ENCODE assay signal across 5 fruit fly cellular contexts in genomic region chr3L:21515823-21516715, dm6.
TF ChIP-seq lines count a peak whose summit lies in the region.

SAK (minus strand) TSS chr3L:21515887.
Cdk12 (plus strand) TSS chr3L:21516306.

- TF ChIP-seq CTCF in whole organism, embryonic (GFP tag; optimal IDR thresholded peaks at IDR 0.05; lab: Kevin White, UChicago) = peak; percentile 39

TF ChIP-seq in whole organism, adult, 20 proteins besides CTCF, POLR2A, EP300 and RAD21 (continues in another document):
- TF ChIP-seq cic (GFP tag; optimal IDR thresholded peaks at IDR 0.05; lab: Kevin White, UChicago) = peak; percentile 59
- TF ChIP-seq Clk (GFP tag; optimal IDR thresholded peaks at IDR 0.05; lab: Kevin White, UChicago) = peak; percentile 70
- TF ChIP-seq CG7101 (tag; optimal IDR thresholded peaks at IDR 0.05; lab: Kevin White, UChicago) = peak; percentile 92
- peak; percentile 84 for TF ChIP-seq CG5204 (GFP tag; optimal IDR thresholded peaks at IDR 0.05; lab: Kevin White, UChicago)
- TF ChIP-seq toe (GFP tag; optimal IDR thresholded peaks at IDR 0.05; lab: Kevin White, UChicago) = peak; percentile 85
- TF ChIP-seq ovo (GFP tag; optimal IDR thresholded peaks at IDR 0.05; lab: Kevin White, UChicago) = peak; percentile 86
- peak; percentile 83 for TF ChIP-seq CG14711 (tag; optimal IDR thresholded peaks at IDR 0.05; lab: Kevin White, UChicago)
- peak; percentile 86 for TF ChIP-seq kay (GFP tag; lab: Kevin White, UChicago; ENCODE audit: borderline replicate concordance)
- no peak for TF ChIP-seq cnc (optimal IDR thresholded peaks at IDR 0.05; lab: Kevin White, UChicago)
- TF ChIP-seq pad (GFP tag; optimal IDR thresholded peaks at IDR 0.05; lab: Kevin White, UChicago) = peak; percentile 82
- peak; percentile 74 for TF ChIP-seq Hr96 (GFP tag; optimal IDR thresholded peaks at IDR 0.05; lab: Kevin White, UChicago)
- TF ChIP-seq CG7045 (GFP tag; optimal IDR thresholded peaks at IDR 0.05; lab: Kevin White, UChicago) = peak; percentile 94
- peak; percentile 95 for TF ChIP-seq CG11617 (GFP tag; optimal IDR thresholded peaks at IDR 0.05; lab: Kevin White, UChicago)
- TF ChIP-seq Mnt (GFP tag; optimal IDR thresholded peaks at IDR 0.05; lab: Kevin White, UChicago) = peak; percentile 58
- TF ChIP-seq CG33017 (tag; optimal IDR thresholded peaks at IDR 0.05; lab: Kevin White, UChicago) = peak; percentile 89
- TF ChIP-seq Crg-1 (GFP tag; optimal IDR thresholded peaks at IDR 0.05; lab: Kevin White, UChicago) = peak; percentile 84
- TF ChIP-seq CG1620 (GFP tag; optimal IDR thresholded peaks at IDR 0.05; lab: Kevin White, UChicago) = peak; percentile 60
- TF ChIP-seq tj (GFP tag; optimal IDR thresholded peaks at IDR 0.05; lab: Kevin White, UChicago) = peak; percentile 75

TF ChIP-seq in whole organism, embryonic, 481 proteins besides CTCF, POLR2A, EP300 and RAD21 (continues in another document):
- TF ChIP-seq dimm (GFP tag; IDR thresholded peaks at IDR 0.05; lab: Robert Waterston, UW) = peak; percentile 21; the same call in 1 of the 2 replicates
- peak; percentile 76 for TF ChIP-seq CG6765 (GFP tag; optimal IDR thresholded peaks at IDR 0.05; lab: Kevin White, UChicago)
- peak; percentile 63 for TF ChIP-seq psq (GFP tag; optimal IDR thresholded peaks at IDR 0.05; lab: Kevin White, UChicago)
- TF ChIP-seq CG17385 (GFP tag; optimal IDR thresholded peaks at IDR 0.05; lab: Kevin White, UChicago) = peak; percentile 80
- TF ChIP-seq CG12104 (GFP tag; optimal IDR thresholded peaks at IDR 0.05; lab: Kevin White, UChicago) = peak; percentile 91
- peak; percentile 43 for TF ChIP-seq Mad (GFP tag; optimal IDR thresholded peaks at IDR 0.05; lab: Kevin White, UChicago)
- TF ChIP-seq CG6683 (GFP tag; optimal IDR thresholded peaks at IDR 0.05; lab: Kevin White, UChicago) = peak; percentile 34
- peak; percentile 75 for TF ChIP-seq al (GFP tag; IDR thresholded peaks at IDR 0.05; lab: Robert Waterston, UW)
- TF ChIP-seq CG8478 (optimal IDR thresholded peaks at IDR 0.05; lab: Kevin White, UChicago) = no peak
- peak; percentile 67 for TF ChIP-seq CG8765 (GFP tag; IDR thresholded peaks at IDR 0.05; lab: Robert Waterston, UW)
- peak; percentile 74 for TF ChIP-seq HLH54F (GFP tag; optimal IDR thresholded peaks at IDR 0.05; lab: Kevin White, UChicago)
- TF ChIP-seq CG10267 (tag; optimal IDR thresholded peaks at IDR 0.05; lab: Kevin White, UChicago) = peak; percentile 95
- TF ChIP-seq CG12299 (tag; optimal IDR thresholded peaks at IDR 0.05; lab: Kevin White, UChicago) = peak; percentile 77
- TF ChIP-seq Optix (GFP tag; IDR thresholded peaks at IDR 0.05; lab: Robert Waterston, UW) = peak; percentile 65; the same call in 2 of the 3 replicates
- TF ChIP-seq odd (GFP tag; optimal IDR thresholded peaks at IDR 0.05; lab: Kevin White, UChicago) = peak; percentile 80
- no peak; the same call in 1 of the 2 replicates for TF ChIP-seq cas (GFP tag; IDR thresholded peaks at IDR 0.05; lab: Robert Waterston, UW)
- peak; percentile 86 for TF ChIP-seq ind (GFP tag; optimal IDR thresholded peaks at IDR 0.05; lab: Kevin White, UChicago)
- TF ChIP-seq CG11695 (GFP tag; IDR thresholded peaks at IDR 0.05; lab: Robert Waterston, UW) = peak; percentile 75

TF ChIP-seq in whole organism, prepupa, 60 proteins besides CTCF, POLR2A, EP300 and RAD21 (continues in another document):
- TF ChIP-seq fd59A (GFP tag; optimal IDR thresholded peaks at IDR 0.05; lab: Kevin White, UChicago) = peak; percentile 63
- peak; percentile 84 for TF ChIP-seq CG11902 (GFP tag; optimal IDR thresholded peaks at IDR 0.05; lab: Kevin White, UChicago)
- TF ChIP-seq Met (GFP tag; optimal IDR thresholded peaks at IDR 0.05; lab: Kevin White, UChicago) = peak; percentile 77
- TF ChIP-seq Ets21C (GFP tag; optimal IDR thresholded peaks at IDR 0.05; lab: Kevin White, UChicago) = peak; percentile 70
- peak; percentile 66 for TF ChIP-seq dac (GFP tag; optimal IDR thresholded peaks at IDR 0.05; lab: Kevin White, UChicago)
- TF ChIP-seq Smox (GFP tag; optimal IDR thresholded peaks at IDR 0.05; lab: Kevin White, UChicago) = peak; percentile 77
- peak; percentile 77 for TF ChIP-seq Lpt (GFP tag; optimal IDR thresholded peaks at IDR 0.05; lab: Kevin White, UChicago)
- TF ChIP-seq Ets96B (tag; optimal IDR thresholded peaks at IDR 0.05; lab: Kevin White, UChicago) = peak; percentile 72
- peak; percentile 79 for TF ChIP-seq pdm3 (GFP tag; optimal IDR thresholded peaks at IDR 0.05; lab: Kevin White, UChicago)
- TF ChIP-seq CG4318 (GFP tag; optimal IDR thresholded peaks at IDR 0.05; lab: Kevin White, UChicago) = peak; percentile 78
- peak; percentile 86 for TF ChIP-seq CG34406 (GFP tag; optimal IDR thresholded peaks at IDR 0.05; lab: Kevin White, UChicago)
- peak; percentile 72 for TF ChIP-seq CG31627 (GFP tag; optimal IDR thresholded peaks at IDR 0.05; lab: Kevin White, UChicago)
- TF ChIP-seq topi (GFP tag; optimal IDR thresholded peaks at IDR 0.05; lab: Kevin White, UChicago) = peak; percentile 66
- TF ChIP-seq CG6792 (GFP tag; optimal IDR thresholded peaks at IDR 0.05; lab: Kevin White, UChicago) = peak; percentile 71
- peak; percentile 59 for TF ChIP-seq Sox14 (GFP tag; optimal IDR thresholded peaks at IDR 0.05; lab: Kevin White, UChicago)
- peak; percentile 90 for TF ChIP-seq CG10631 (GFP tag; optimal IDR thresholded peaks at IDR 0.05; lab: Kevin White, UChicago)
- no peak for TF ChIP-seq Hr38 (GFP tag; optimal IDR thresholded peaks at IDR 0.05; lab: Kevin White, UChicago)
- peak; percentile 81 for TF ChIP-seq CG8632 (GFP tag; optimal IDR thresholded peaks at IDR 0.05; lab: Kevin White, UChicago)
- TF ChIP-seq Eip78C (GFP tag; lab: Kevin White, UChicago) = peak; percentile 92

TF ChIP-seq in whole organism, pupa, 21 proteins besides CTCF, POLR2A, EP300 and RAD21 (continues in another document):
- TF ChIP-seq CG15710 (tag; optimal IDR thresholded peaks at IDR 0.05; lab: Kevin White, UChicago) = peak; percentile 79
- TF ChIP-seq CG14655 (GFP tag; optimal IDR thresholded peaks at IDR 0.05; lab: Kevin White, UChicago) = peak; percentile 87
- TF ChIP-seq CG8301 (tag; optimal IDR thresholded peaks at IDR 0.05; lab: Kevin White, UChicago) = peak; percentile 56
- peak; percentile 72 for TF ChIP-seq CG17806 (tag; optimal IDR thresholded peaks at IDR 0.05; lab: Kevin White, UChicago)
- TF ChIP-seq CG12605 (GFP tag; IDR thresholded peaks at IDR 0.05; lab: Robert Waterston, UW) = 0 out of 2 replicates have a peak, but pooled peaks have one; percentile 42
- peak; percentile 74 for TF ChIP-seq CG9948 (tag; optimal IDR thresholded peaks at IDR 0.05; lab: Kevin White, UChicago)
- TF ChIP-seq CG10348 (GFP tag; IDR thresholded peaks at IDR 0.05; lab: Robert Waterston, UW) = peak; percentile 55; the same call in 1 of the 2 replicates
- peak; percentile 69; the same call in 2 of the 3 replicates for TF ChIP-seq fd96Ca (GFP tag; IDR thresholded peaks at IDR 0.05; lab: Robert Waterston, UW)
- peak; percentile 84 for TF ChIP-seq CG4496 (GFP tag; IDR thresholded peaks at IDR 0.05; lab: Robert Waterston, UW)
- peak; percentile 84 for TF ChIP-seq CG8159 (tag; optimal IDR thresholded peaks at IDR 0.05; lab: Kevin White, UChicago)
- peak; percentile 70 for TF ChIP-seq CG34367 (tag; optimal IDR thresholded peaks at IDR 0.05; lab: Kevin White, UChicago)
- peak; percentile 80 for TF ChIP-seq Pif1B (GFP tag; optimal IDR thresholded peaks at IDR 0.05; lab: Kevin White, UChicago)
- peak; percentile 77 for TF ChIP-seq CG32121 (GFP tag; IDR thresholded peaks at IDR 0.05; lab: Robert Waterston, UW)
- peak; percentile 67 for TF ChIP-seq Pif1A (GFP tag; optimal IDR thresholded peaks at IDR 0.05; lab: Kevin White, UChicago)
- no peak for TF ChIP-seq gl (tag; optimal IDR thresholded peaks at IDR 0.05; lab: Kevin White, UChicago)
- no peak for TF ChIP-seq EcR (GFP tag; optimal IDR thresholded peaks at IDR 0.05; lab: Kevin White, UChicago)
- peak; percentile 72 for TF ChIP-seq Ets98B (GFP tag; IDR thresholded peaks at IDR 0.05; lab: Robert Waterston, UW)
- TF ChIP-seq Snoo (tag; optimal IDR thresholded peaks at IDR 0.05; lab: Kevin White, UChicago) = peak; percentile 77
- TF ChIP-seq D1 (tag; optimal IDR thresholded peaks at IDR 0.05; lab: Kevin White, UChicago) = no peak
- TF ChIP-seq rn (GFP tag; IDR thresholded peaks at IDR 0.05; lab: Robert Waterston, UW) = no peak; the same call in 1 of the 2 replicates

TF ChIP-seq in whole organism, wandering third instar larva, 38 proteins besides CTCF, POLR2A, EP300 and RAD21 (continues in another document):
- TF ChIP-seq dl (GFP tag; optimal IDR thresholded peaks at IDR 0.05; lab: Kevin White, UChicago; ENCODE audit: insufficient read depth in 1 of 2, partially characterized antibody in 2 of 2) (no peak), pan (optimal IDR thresholded peaks at IDR 0.05; lab: Kevin White, UChicago) (no peak), br (GFP tag; optimal IDR thresholded peaks at IDR 0.05; lab: Kevin White, UChicago) (peak; percentile 56), Mio (GFP tag; optimal IDR thresholded peaks at IDR 0.05; lab: Kevin White, UChicago) (no peak), GATAd (GFP tag; optimal IDR thresholded peaks at IDR 0.05; lab: Kevin White, UChicago) (peak; percentile 50), dsf (GFP tag; optimal IDR thresholded peaks at IDR 0.05; lab: Kevin White, UChicago; ENCODE audit: borderline replicate concordance) (peak; percentile 34), Hnf4 (GFP tag; optimal IDR thresholded peaks at IDR 0.05; lab: Kevin White, UChicago) (peak; percentile 71), Dfd (GFP tag; optimal IDR thresholded peaks at IDR 0.05; lab: Kevin White, UChicago) (no peak), CG32264 (GFP tag; optimal IDR thresholded peaks at IDR 0.05; lab: Kevin White, UChicago) (no peak), Dif (GFP tag; optimal IDR thresholded peaks at IDR 0.05; lab: Kevin White, UChicago; ENCODE audit: partially characterized antibody) (no peak), ey (GFP tag; optimal IDR thresholded peaks at IDR 0.05; lab: Kevin White, UChicago) (peak; percentile 58), h (GFP tag; optimal IDR thresholded peaks at IDR 0.05; lab: Kevin White, UChicago) (peak; percentile 70), Rel (GFP tag; optimal IDR thresholded peaks at IDR 0.05; lab: Kevin White, UChicago) (peak; percentile 42), Rel (tag; optimal IDR thresholded peaks at IDR 0.05; lab: Kevin White, UChicago) (peak; percentile 48), N (GFP tag; optimal IDR thresholded peaks at IDR 0.05; lab: Kevin White, UChicago) (peak; percentile 69), CG9705 (GFP tag; optimal IDR thresholded peaks at IDR 0.05; lab: Kevin White, UChicago) (peak; percentile 71), lola (GFP tag; optimal IDR thresholded peaks at IDR 0.05; lab: Kevin White, UChicago) (no peak), CrebA (GFP tag; optimal IDR thresholded peaks at IDR 0.05; lab: Kevin White, UChicago; ENCODE audit: borderline replicate concordance) (no peak), psq (GFP tag; optimal IDR thresholded peaks at IDR 0.05; lab: Kevin White, UChicago) (peak; percentile 80), rgr (GFP tag; optimal IDR thresholded peaks at IDR 0.05; lab: Kevin White, UChicago) (peak; percentile 85), Myc (optimal IDR thresholded peaks at IDR 0.05; lab: Kevin White, UChicago) (peak; percentile 18), brk (GFP tag; optimal IDR thresholded peaks at IDR 0.05; lab: Kevin White, UChicago) (peak; percentile 57), HLH106 (tag; optimal IDR thresholded peaks at IDR 0.05; lab: Kevin White, UChicago) (peak; percentile 90)
